Worm (Caenorhabditis elegans): ENCODE measurements around the gene fbxa-176.

The fbxa-176 gene

DNA sequence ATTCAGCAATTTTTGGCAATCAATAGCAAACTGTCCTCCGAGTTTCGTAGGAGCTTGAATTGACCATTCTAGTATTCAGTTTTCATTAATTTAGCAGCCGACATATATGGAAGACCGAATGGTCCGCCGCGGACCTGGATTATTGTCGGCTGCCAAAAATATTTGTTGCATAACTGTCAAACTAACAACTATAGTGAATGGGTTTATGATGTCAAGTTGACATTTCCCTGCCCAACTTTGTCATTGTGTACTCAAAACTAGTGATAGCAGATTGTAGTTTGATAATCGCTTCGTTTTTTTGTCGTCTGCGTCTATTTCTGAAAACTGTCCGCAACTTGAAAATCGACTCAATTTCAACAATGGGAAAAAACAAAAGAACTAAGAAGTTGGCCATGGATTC, at the start of gene fbxa-176:
Gene fbxa-176 (plus strand): TSS at position 314 of the 400 bp plus-strand sequence.
- TF ChIP-seq dmd-6 (GFP tag; IDR thresholded peaks at IDR 0.05) (peak; percentile 60), dmd-8 (GFP tag; IDR thresholded peaks at IDR 0.05) (no peak), hlh-11 (tag; optimal IDR thresholded peaks at IDR 0.05) (peak; percentile 26), nhr-77 (tag; optimal IDR thresholded peaks at IDR 0.05) (no peak), daf-16 (GFP tag; optimal IDR thresholded peaks at IDR 0.05) (no peak), daf-16 (tag; optimal IDR thresholded peaks at IDR 0.05) (peak; percentile 65), F49E8.2 (tag; optimal IDR thresholded peaks at IDR 0.05; ENCODE audit: borderline replicate concordance) (no peak), pqm-1 (tag; optimal IDR thresholded peaks at IDR 0.05) (peak; percentile 32), dve-1 (tag; optimal IDR thresholded peaks at IDR 0.05; ENCODE audit: insufficient read depth) (peak; percentile 12)

DNA sequence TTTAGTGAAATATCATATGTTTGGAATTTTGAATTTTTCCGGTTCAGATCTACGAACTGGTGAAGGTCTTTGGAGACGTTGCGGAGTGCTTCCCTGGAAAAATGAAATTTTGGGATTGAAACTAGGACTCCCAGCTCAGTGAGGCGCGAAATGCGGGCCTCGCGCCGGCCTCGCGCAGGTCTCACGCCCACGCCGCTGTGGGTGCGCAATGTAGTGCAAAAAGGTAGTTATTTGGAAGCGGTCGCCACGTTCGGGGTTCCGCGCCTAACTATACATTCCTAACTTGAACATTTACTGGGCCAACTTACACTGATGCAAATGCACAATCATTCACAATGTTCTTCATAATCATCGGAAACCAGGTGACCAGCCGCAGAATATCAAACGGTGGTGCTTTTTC, 49.4 kb upstream of the fbxa-176 start:
- TF ChIP-seq ZK546.5 (tag; optimal IDR thresholded peaks at IDR 0.05) (no peak), D1046.2 (GFP tag; IDR thresholded peaks at IDR 0.05) (no peak), ceh-20 (GFP tag; IDR thresholded peaks at IDR 0.05) (no peak), hlh-30 (tag; optimal IDR thresholded peaks at IDR 0.05; ENCODE audit: insufficient read depth) (no peak), vab-7 (GFP tag; IDR thresholded peaks at IDR 0.05) (no peak), F26F4.8 (GFP tag; conservative IDR thresholded peaks at IDR 0.05) (no peak), set-16 (GFP tag; IDR thresholded peaks at IDR 0.05) (peak; percentile 65), lim-7 (GFP tag; IDR thresholded peaks at IDR 0.05) (no peak), ceh-44 (GFP tag; IDR thresholded peaks at IDR 0.05) (0 out of 2 replicates have a peak, but pooled peaks have one; percentile 25), nhr-11 (tag; optimal IDR thresholded peaks at IDR 0.05) (no peak), lin-39 (tag; optimal IDR thresholded peaks at IDR 0.05) (no peak), unc-130 (GFP tag; optimal IDR thresholded peaks at IDR 0.05) (no peak), aly-2 (tag; optimal IDR thresholded peaks at IDR 0.05) (no peak)

DNA sequence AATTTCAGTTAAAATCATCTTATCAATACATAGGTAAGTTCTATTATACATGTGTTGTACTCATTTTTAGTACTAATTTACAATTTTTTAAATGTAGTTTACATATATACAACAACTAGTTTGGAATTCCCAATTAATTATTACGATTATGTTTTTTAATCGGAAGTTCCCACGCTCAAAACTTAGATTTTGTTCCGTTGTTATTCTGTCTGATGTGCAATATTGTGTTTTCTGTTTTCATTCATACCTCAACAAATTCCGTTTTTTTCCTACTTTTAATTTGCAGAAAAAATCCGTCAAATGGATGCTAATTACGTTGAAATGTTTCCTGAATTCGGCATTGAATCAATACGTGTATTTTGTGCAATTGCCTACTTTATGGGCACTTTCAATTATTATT, 43.2 kb upstream of the fbxa-176 start, which contains the start of gene srw-31:
Gene srw-31 (plus strand): TSS at position 301 of the 400 bp plus-strand sequence.
- TF ChIP-seq cey-2 (tag; optimal IDR thresholded peaks at IDR 0.05; ENCODE audit: borderline replicate concordance, insufficient read depth) (no peak), daf-8 (GFP tag; IDR thresholded peaks at IDR 0.05) (no peak), spr-1 (tag; optimal IDR thresholded peaks at IDR 0.05) (no peak), mdt-29 (GFP tag; IDR thresholded peaks at IDR 0.05) (no peak), lim-7 (GFP tag; IDR thresholded peaks at IDR 0.05) (no peak), nhr-76 (tag; optimal IDR thresholded peaks at IDR 0.05) (no peak), lsy-2 (tag; optimal IDR thresholded peaks at IDR 0.05) (no peak), unc-39 (tag; optimal IDR thresholded peaks at IDR 0.05) (no peak)

DNA sequence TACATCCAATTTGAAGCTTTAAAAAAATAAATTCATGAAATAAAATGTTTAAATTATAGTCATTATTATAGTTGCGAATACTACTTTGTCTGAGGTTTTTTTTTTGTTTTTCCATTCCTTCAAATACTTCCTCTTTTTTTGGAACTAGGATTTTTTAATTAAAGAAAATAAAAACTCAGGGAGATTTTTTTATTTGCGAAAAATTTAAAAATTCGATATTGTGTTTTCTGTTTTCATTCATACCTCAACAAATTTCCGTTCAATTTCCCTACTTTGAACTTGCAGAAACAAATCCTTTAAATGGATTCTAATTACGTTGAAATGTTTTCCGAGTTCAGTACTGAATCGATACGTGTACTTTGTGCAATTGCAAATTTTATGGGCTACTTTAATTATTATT, 41.0 kb upstream of the fbxa-176 start, which contains the start of gene srw-32:
Gene srw-32 (plus strand): TSS at position 301 of the 400 bp plus-strand sequence.
- TF ChIP-seq F10B5.3 (tag; optimal IDR thresholded peaks at IDR 0.05) (no peak), F49E8.2 (tag; optimal IDR thresholded peaks at IDR 0.05; ENCODE audit: borderline replicate concordance) (no peak), dmd-9 (GFP tag; IDR thresholded peaks at IDR 0.05) (no peak), hlh-11 (tag; optimal IDR thresholded peaks at IDR 0.05) (no peak), hmg-1.1 (GFP tag; IDR thresholded peaks at IDR 0.05) (no peak), Y5F2A.4 (GFP tag; optimal IDR thresholded peaks at IDR 0.05) (no peak), spr-1 (tag; optimal IDR thresholded peaks at IDR 0.05) (no peak), ces-1 (GFP tag; optimal IDR thresholded peaks at IDR 0.05) (no peak), pha-4 (GFP tag; IDR thresholded peaks at IDR 0.05) (no peak), pha-4 (tag; optimal IDR thresholded peaks at IDR 0.05) (no peak), nhr-28 (tag; optimal IDR thresholded peaks at IDR 0.05) (no peak), F37D6.2 (tag; optimal IDR thresholded peaks at IDR 0.05) (no peak), spr-3 (GFP tag; optimal IDR thresholded peaks at IDR 0.05) (no peak)

Data from whole organism, L4 larva.